Fruit fly (Drosophila melanogaster): Measurements from ENCODE around the gene crb.

Gene crb

DNA sequence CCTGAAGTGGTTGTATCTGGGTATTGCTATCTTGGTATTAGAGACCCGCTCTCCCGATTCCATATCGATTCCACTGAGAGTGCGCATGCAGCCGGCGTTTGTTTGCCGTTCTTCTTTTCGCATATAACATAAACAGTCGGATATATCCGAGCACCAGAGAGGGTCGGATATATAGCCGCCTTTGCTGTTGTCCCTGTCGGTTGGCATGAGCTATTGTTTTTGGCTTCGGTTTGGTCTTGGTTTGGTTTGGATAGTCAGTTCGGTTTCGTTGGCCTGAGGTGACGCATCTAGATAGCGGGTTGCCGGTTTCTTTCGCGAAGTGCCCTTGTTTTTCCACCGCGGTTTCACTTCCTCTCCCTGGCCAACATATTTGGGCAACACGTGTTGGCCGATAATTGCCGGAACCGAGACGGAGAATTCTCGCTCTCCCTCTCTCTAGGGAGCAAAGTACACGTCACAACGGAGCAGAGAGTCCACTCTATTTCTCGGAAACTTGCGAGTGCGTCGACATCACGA, 22.0 kb upstream of the crb start, which contains the start of gene Orct2 (continued):
- TF ChIP-seq run (tag; optimal IDR thresholded peaks at IDR 0.05) (no peak), odd (GFP tag; optimal IDR thresholded peaks at IDR 0.05) (peak; percentile 57), Xbp1 (GFP tag; optimal IDR thresholded peaks at IDR 0.05) (peak; percentile 69), CG10321 (GFP tag; IDR thresholded peaks at IDR 0.05) (peak; percentile 94), wek (GFP tag; optimal IDR thresholded peaks at IDR 0.05) (no peak), Dbx (GFP tag; IDR thresholded peaks at IDR 0.05) (peak; percentile 27; the same call in 1 of the 3 replicates), CG1529 (GFP tag; optimal IDR thresholded peaks at IDR 0.05) (no peak), nom (GFP tag; optimal IDR thresholded peaks at IDR 0.05) (peak; percentile 74), cad (GFP tag; optimal IDR thresholded peaks at IDR 0.05) (no peak)

DNA sequence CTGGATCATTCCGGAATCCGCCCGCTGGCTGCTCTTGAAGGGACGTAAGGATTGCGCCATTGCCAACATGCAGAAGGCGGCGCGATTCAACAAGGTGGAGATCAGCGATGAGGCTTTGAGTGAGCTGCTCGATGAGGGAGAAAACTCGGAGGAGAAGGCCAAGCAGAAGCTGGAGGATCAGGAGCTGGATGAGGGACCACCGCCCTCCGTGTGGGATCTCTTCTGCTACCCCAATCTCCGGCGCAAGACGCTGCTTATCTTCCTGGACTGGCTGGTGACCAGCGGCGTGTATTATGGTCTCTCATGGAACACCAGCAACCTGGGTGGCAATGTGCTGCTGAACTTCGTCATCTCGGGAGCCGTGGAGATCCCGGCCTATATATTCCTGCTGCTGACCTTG, 20.7 kb upstream of the crb start:
- no peak for TF ChIP-seq HHEX (GFP tag; optimal IDR thresholded peaks at IDR 0.05)
- no peak for TF ChIP-seq Gsc (GFP tag; IDR thresholded peaks at IDR 0.05)
- TF ChIP-seq klu (GFP tag; IDR thresholded peaks at IDR 0.05) = no peak
- TF ChIP-seq Med (GFP tag) = peak; percentile 11
- no peak for TF ChIP-seq CrebB (tag; optimal IDR thresholded peaks at IDR 0.05)
- peak; percentile 46 for TF ChIP-seq Ets65A (GFP tag)

- TF ChIP-seq bab2 (GFP tag; optimal IDR thresholded peaks at IDR 0.05) (no peak), odd (GFP tag; optimal IDR thresholded peaks at IDR 0.05) (no peak), pho (GFP tag; optimal IDR thresholded peaks at IDR 0.05) (no peak), CG16815 (GFP tag; optimal IDR thresholded peaks at IDR 0.05) (no peak), tll (GFP tag; optimal IDR thresholded peaks at IDR 0.05) (no peak), gro (GFP tag; optimal IDR thresholded peaks at IDR 0.05) (no peak), CG10543 (GFP tag; optimal IDR thresholded peaks at IDR 0.05) (no peak), NC2β (GFP tag; optimal IDR thresholded peaks at IDR 0.05) (no peak), Hsf (GFP tag; optimal IDR thresholded peaks at IDR 0.05) (no peak), sug (tag; optimal IDR thresholded peaks at IDR 0.05) (peak; percentile 1), CkIIα-i1 (GFP tag; IDR thresholded peaks at IDR 0.05) (no peak), cg (GFP tag; optimal IDR thresholded peaks at IDR 0.05) (no peak), NFAT (GFP tag; IDR thresholded peaks at IDR 0.05) (no peak), Ets65A (GFP tag) (no peak), slou (GFP tag; optimal IDR thresholded peaks at IDR 0.05) (no peak), Kr (GFP tag; optimal IDR thresholded peaks at IDR 0.05) (no peak), p53 (GFP tag; optimal IDR thresholded peaks at IDR 0.05) (no peak), h (optimal IDR thresholded peaks at IDR 0.05) (no peak), slp2 (GFP tag; optimal IDR thresholded peaks at IDR 0.05) (no peak), fd64A (GFP tag; optimal IDR thresholded peaks at IDR 0.05) (no peak), hth (optimal IDR thresholded peaks at IDR 0.05) (no peak), B-H1 (GFP tag; IDR thresholded peaks at IDR 0.05) (no peak), Pdp1 (GFP tag; optimal IDR thresholded peaks at IDR 0.05) (peak in 1 of 2 experiments; percentile 44), CG6272 (GFP tag; IDR thresholded peaks at IDR 0.05) (no peak), CG17328 (GFP tag; IDR thresholded peaks at IDR 0.05) (no peak), sd (tag; optimal IDR thresholded peaks at IDR 0.05) (peak; percentile 9), cwo (GFP tag; optimal IDR thresholded peaks at IDR 0.05) (peak; percentile 96), CG8089 (GFP tag; optimal IDR thresholded peaks at IDR 0.05) (no peak), ttk (GFP tag; IDR thresholded peaks at IDR 0.05) (no peak), CG8359 (GFP tag; optimal IDR thresholded peaks at IDR 0.05; ENCODE audit: borderline replicate concordance) (no peak), sens (GFP tag) (no peak)
These were observed 19.4 kb upstream of the crb start for dm6 chr3R:24275463-24275862.

Data from whole organism, embryonic.